Worm (Caenorhabditis elegans) whole organism, late embryonic: ENCODE measurements around the gene bgal-2.

Source experiments
- ama-1 ChIP-seq: fragments of 150-350 bp; optimal IDR thresholded peaks from 2 replicates; lab custom pipeline; 2014
- ceh-22 ChIP-seq: sonication (generic microtip); optimal IDR thresholded peaks from 2 replicates; lab custom pipeline; 2017; ENCODE audit warnings: missing biosample characterization, missing genetic modification characterization

ce11 chrX:6744537-6744936, 39.7 kb upstream of the bgal-2 start:
- TF ChIP-seq ceh-22 (tag; lab: Kevin White, UChicago), result no peak
- TF ChIP-seq ama-1, result no peak
